Worm (Caenorhabditis elegans) whole organism, mixed stage, embryonic: ENCODE results near the gene C49A9.4.

Experiments
- M03D4.4 ChIP-seq: sonication (generic microtip); optimal IDR thresholded peaks from 2 replicates; lab custom pipeline; 2017; ENCODE audit warnings: mild to moderate bottlenecking, missing genetic modification characterization, missing compliant biosample characterization
- bed-3 ChIP-seq: fragments of 200-800 bp; sonication (Bioruptor generic); optimal IDR thresholded peaks from 3 replicates; lab custom pipeline; 2018; ENCODE audit warnings: mild to moderate bottlenecking, missing genetic modification characterization, moderate library complexity, missing compliant biosample characterization
- ceh-39 ChIP-seq: fragments of 150-350 bp; optimal IDR thresholded peaks from 2 replicates; lab custom pipeline; 2014; ENCODE audit warnings: missing biosample characterization, missing genetic modification characterization
- ceh-43 ChIP-seq: fragments of 200-800 bp; sonication (Bioruptor generic); optimal IDR thresholded peaks from 2 replicates; lab custom pipeline; 2018; ENCODE audit warnings: mild to moderate bottlenecking, missing genetic modification characterization, moderate library complexity, missing compliant biosample characterization
- ces-1 ChIP-seq: fragments of 150-350 bp; optimal IDR thresholded peaks from 2 replicates; lab custom pipeline; 2014; ENCODE audit warnings: missing biosample characterization, missing genetic modification reagents, missing genetic modification characterization
- cnd-1 ChIP-seq: fragments of 200-800 bp; sonication (Bioruptor generic); optimal IDR thresholded peaks from 2 replicates; lab custom pipeline; 2018; ENCODE audit warnings: mild to moderate bottlenecking, missing genetic modification characterization, missing compliant biosample characterization
- drap-1 ChIP-seq: fragments of 200-800 bp; sonication (Bioruptor generic); optimal IDR thresholded peaks from 3 replicates; lab custom pipeline; 2018; ENCODE audit warnings: mild to moderate bottlenecking, missing genetic modification characterization, missing compliant biosample characterization
- elt-1 ChIP-seq: sonication (generic microtip); optimal IDR thresholded peaks from 2 replicates; lab custom pipeline; 2017; ENCODE audit warnings: missing genetic modification characterization, mild to moderate bottlenecking, missing compliant biosample characterization, antibody characterized with exemption, moderate library complexity, borderline replicate concordance; ENCODE audit not compliant: insufficient read depth
- elt-3 ChIP-seq: fragments of 150-350 bp; optimal IDR thresholded peaks from 2 replicates; lab custom pipeline; 2014; ENCODE audit warnings: missing biosample characterization, missing genetic modification characterization
- flh-1 ChIP-seq: fragments of 200-800 bp; sonication (Bioruptor generic); optimal IDR thresholded peaks from 2 replicates; lab custom pipeline; 2018; ENCODE audit warnings: mild to moderate bottlenecking, missing genetic modification characterization, moderate library complexity, missing compliant biosample characterization
- ham-2 ChIP-seq: fragments of 200-800 bp; sonication (Bioruptor generic); optimal IDR thresholded peaks from 2 replicates; lab custom pipeline; 2018; ENCODE audit warnings: mild to moderate bottlenecking, missing genetic modification characterization, missing compliant biosample characterization
- hlh-1 ChIP-seq: fragments of 150-350 bp; optimal IDR thresholded peaks from 2 replicates; lab custom pipeline; 2014; ENCODE audit warnings: missing biosample characterization, missing genetic modification reagents, missing genetic modification characterization
- lin-13 ChIP-seq: fragments of 150-350 bp; optimal IDR thresholded peaks from 2 replicates; lab custom pipeline; 2014; ENCODE audit warnings: missing biosample characterization, missing genetic modification characterization
- lsy-2 ChIP-seq: fragments of 150-350 bp; optimal IDR thresholded peaks from 2 replicates; lab custom pipeline; 2014; ENCODE audit warnings: missing biosample characterization, missing genetic modification characterization
- mab-5 ChIP-seq: fragments of 150-350 bp; optimal IDR thresholded peaks from 2 replicates; lab custom pipeline; 2014; ENCODE audit warnings: missing biosample characterization, missing genetic modification characterization
- mep-1 ChIP-seq: fragments of 150-350 bp; optimal IDR thresholded peaks from 2 replicates; lab custom pipeline; 2017; ENCODE audit warnings: missing biosample characterization, missing genetic modification reagents, missing genetic modification characterization, inconsistent platforms
- mls-2 ChIP-seq: sonication (generic microtip); optimal IDR thresholded peaks from 2 replicates; lab custom pipeline; 2016; ENCODE audit warnings: mild to moderate bottlenecking, missing genetic modification characterization, moderate library complexity, missing compliant biosample characterization
- nhr-12 ChIP-seq: fragments of 150-350 bp; optimal IDR thresholded peaks from 2 replicates; lab custom pipeline; 2014; ENCODE audit warnings: missing biosample characterization, missing genetic modification characterization
- nhr-2 ChIP-seq: fragments of 150-350 bp; optimal IDR thresholded peaks from 2 replicates; lab custom pipeline; 2014; ENCODE audit warnings: missing biosample characterization, missing genetic modification characterization
- nhr-28 ChIP-seq: fragments of 150-350 bp; optimal IDR thresholded peaks from 2 replicates; lab custom pipeline; 2014; ENCODE audit warnings: missing biosample characterization, missing genetic modification characterization
- nhr-76 ChIP-seq: sonication (generic microtip); optimal IDR thresholded peaks from 2 replicates; lab custom pipeline; 2017; ENCODE audit warnings: missing biosample characterization, missing genetic modification characterization
- pha-4 ChIP-seq: fragments of 150-350 bp; optimal IDR thresholded peaks from 2 replicates; lab custom pipeline; 2018; ENCODE audit warnings: missing biosample characterization, missing genetic modification reagents, missing genetic modification characterization
- sem-2 ChIP-seq: fragments of 200-800 bp; sonication (Bioruptor generic); optimal IDR thresholded peaks from 2 replicates; lab custom pipeline; 2018; ENCODE audit warnings: mild to moderate bottlenecking, missing genetic modification characterization, missing compliant biosample characterization
- snpc-4 ChIP-seq: fragments of 150-350 bp; optimal IDR thresholded peaks from 2 replicates; lab custom pipeline; 2014; ENCODE audit warnings: missing biosample characterization, missing genetic modification characterization
- sptf-1 ChIP-seq: sonication (generic microtip); optimal IDR thresholded peaks from 2 replicates; lab custom pipeline; 2017; ENCODE audit warnings: mild to moderate bottlenecking, missing genetic modification characterization, moderate library complexity, missing compliant biosample characterization
- tbx-8 ChIP-seq: fragments of 200-800 bp; sonication (Bioruptor generic); optimal IDR thresholded peaks from 2 replicates; lab custom pipeline; 2018; ENCODE audit warnings: mild to moderate bottlenecking, missing genetic modification characterization, moderate library complexity, missing compliant biosample characterization
- unc-120 ChIP-seq: sonication (generic microtip); optimal IDR thresholded peaks from 2 replicates; lab custom pipeline; 2017; ENCODE audit warnings: missing genetic modification characterization, missing compliant biosample characterization; ENCODE audit not compliant: poor library complexity, severe bottlenecking
- unc-39 ChIP-seq: fragments of 150-350 bp; optimal IDR thresholded peaks from 2 replicates; lab custom pipeline; 2014; ENCODE audit warnings: missing biosample characterization, missing genetic modification characterization
- unc-62 ChIP-seq: fragments of 150-350 bp; optimal IDR thresholded peaks from 2 replicates; lab custom pipeline; 2014; ENCODE audit warnings: missing biosample characterization, missing genetic modification reagents, missing genetic modification characterization
- zip-8 ChIP-seq: fragments of 150-350 bp; optimal IDR thresholded peaks from 2 replicates; lab custom pipeline; 2014; ENCODE audit warnings: missing biosample characterization, missing genetic modification characterization
- ztf-11 ChIP-seq: fragments of 150-350 bp; optimal IDR thresholded peaks from 2 replicates; lab custom pipeline; 2014; ENCODE audit warnings: missing biosample characterization, missing genetic modification characterization

The C49A9.4 gene

DNA sequence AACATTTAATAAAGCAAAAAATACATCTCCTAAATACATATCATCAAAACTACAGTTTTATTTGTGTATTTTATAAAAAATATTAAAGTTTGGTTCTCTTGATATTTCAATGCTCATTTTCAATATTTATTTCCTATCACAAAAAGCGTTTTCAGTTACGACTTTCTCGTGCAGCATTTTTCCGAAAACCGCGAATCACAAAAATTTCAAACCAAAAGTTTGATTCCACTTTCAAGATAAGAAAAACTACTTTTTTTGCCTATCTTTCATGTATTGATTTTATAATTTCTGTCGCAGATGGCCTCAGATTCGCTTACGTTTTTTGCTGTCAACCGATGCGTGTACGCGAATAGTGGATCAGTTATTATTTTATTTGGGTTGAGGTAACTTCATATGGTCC lies at the start of gene C49A9.4:
Gene C49A9.4, plus strand, starts transcription at position 265 of the 400 bp plus-strand sequence.
- TF ChIP-seq nhr-76 (tag; lab: Kevin White, UChicago), result no peak
- no peak for TF ChIP-seq bed-3 (GFP tag; lab: Kevin White, UChicago)
- TF ChIP-seq unc-62 (GFP tag; lab: Kevin White, UChicago), result no peak
- TF ChIP-seq drap-1 (GFP tag; lab: Kevin White, UChicago), result no peak
- no peak for TF ChIP-seq ham-2 (GFP tag; lab: Kevin White, UChicago)
- TF ChIP-seq nhr-12 (tag; lab: Kevin White, UChicago), result no peak
- no peak for TF ChIP-seq flh-1 (GFP tag; lab: Kevin White, UChicago)
- no peak for TF ChIP-seq unc-39 (tag; lab: Kevin White, UChicago)
- TF ChIP-seq lin-13 (tag; lab: Kevin White, UChicago), result no peak
- no peak for TF ChIP-seq nhr-2 (tag; lab: Kevin White, UChicago)
- TF ChIP-seq ces-1 (GFP tag; lab: Kevin White, UChicago), result no peak
- no peak for TF ChIP-seq tbx-8
- TF ChIP-seq pha-4 (tag; lab: Kevin White, UChicago), result no peak
- TF ChIP-seq nhr-28 (tag; lab: Kevin White, UChicago), result no peak
- TF ChIP-seq ceh-39 (tag; lab: Kevin White, UChicago), result no peak
- no peak for TF ChIP-seq mep-1
- TF ChIP-seq elt-3 (tag; lab: Kevin White, UChicago), result no peak
- no peak for TF ChIP-seq sem-2 (GFP tag; lab: Kevin White, UChicago)
- no peak for TF ChIP-seq elt-1 (tag; lab: Kevin White, UChicago)

DNA sequence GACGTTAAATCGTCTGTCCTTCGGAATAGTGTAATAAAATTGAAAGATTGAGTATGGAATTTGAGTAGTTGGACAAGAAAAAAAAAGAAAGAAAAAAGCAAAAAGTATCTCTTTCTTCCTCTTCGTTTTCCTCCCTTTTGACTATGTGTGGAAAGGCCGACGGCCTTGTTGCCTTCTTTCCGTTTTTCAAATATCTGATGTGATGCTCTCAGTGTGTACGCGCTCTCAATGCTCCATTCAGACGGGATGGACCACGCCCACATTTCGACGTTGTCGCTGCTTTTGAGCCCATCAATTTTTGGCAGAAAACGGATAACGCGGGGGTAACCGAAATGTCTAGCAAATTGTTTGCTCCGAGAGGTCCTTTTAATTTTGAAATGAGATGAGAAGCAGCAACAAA lies 46.5 kb upstream of the C49A9.4 start:
- TF ChIP-seq ces-1 (GFP tag; lab: Kevin White, UChicago) (peak; percentile 12), nhr-76 (tag; lab: Kevin White, UChicago) (no peak)

DNA sequence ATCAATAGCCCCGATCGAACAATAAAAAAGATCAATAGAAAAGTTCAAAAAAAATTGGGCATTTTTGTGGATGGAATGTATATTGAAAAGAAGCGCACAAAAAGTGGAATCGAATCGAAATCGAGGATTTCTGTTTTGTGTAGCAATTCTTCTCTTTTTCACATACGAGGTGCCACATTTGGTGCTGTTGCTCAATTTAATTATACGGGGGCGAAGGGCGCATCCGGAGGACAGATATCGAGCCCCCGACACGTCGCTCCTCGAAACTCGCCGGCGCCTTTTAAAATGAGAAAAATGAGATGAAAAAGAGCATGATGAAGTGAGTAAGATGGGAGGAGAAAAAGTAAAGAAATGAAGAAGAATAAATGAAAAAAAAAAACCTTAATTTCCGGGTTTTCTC lies 42.1 kb upstream of the C49A9.4 start:
- no peak for TF ChIP-seq ceh-43 (GFP tag; lab: Kevin White, UChicago)
- peak; percentile 75 for TF ChIP-seq ces-1 (GFP tag; lab: Kevin White, UChicago)

DNA sequence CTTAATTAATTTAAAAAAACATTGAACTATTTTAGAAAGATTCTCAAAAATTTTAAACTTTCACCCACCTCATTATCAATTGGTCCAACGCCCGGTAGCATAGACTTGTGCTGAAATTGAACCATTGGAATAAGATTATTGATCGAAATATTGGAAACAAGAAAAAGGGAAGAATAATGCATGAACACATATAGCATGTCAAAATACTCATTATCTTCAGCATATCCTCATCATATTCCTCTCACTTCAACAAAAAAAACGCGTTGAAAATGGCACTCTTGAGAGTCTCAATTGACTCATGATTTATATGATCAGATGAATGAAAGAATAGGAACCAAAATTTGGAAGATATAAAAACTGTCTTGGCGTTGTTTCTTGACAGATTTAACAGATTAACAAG lies 35.7 kb upstream of the C49A9.4 start, which contains the start of gene unc-77:
Gene unc-77, minus strand, starts transcription at position 101 of the 400 bp plus-strand sequence.
- TF ChIP-seq sptf-1 (tag; lab: Kevin White, UChicago), result no peak
- no peak for TF ChIP-seq mep-1
- no peak for TF ChIP-seq hlh-1 (tag; lab: Kevin White, UChicago)

DNA sequence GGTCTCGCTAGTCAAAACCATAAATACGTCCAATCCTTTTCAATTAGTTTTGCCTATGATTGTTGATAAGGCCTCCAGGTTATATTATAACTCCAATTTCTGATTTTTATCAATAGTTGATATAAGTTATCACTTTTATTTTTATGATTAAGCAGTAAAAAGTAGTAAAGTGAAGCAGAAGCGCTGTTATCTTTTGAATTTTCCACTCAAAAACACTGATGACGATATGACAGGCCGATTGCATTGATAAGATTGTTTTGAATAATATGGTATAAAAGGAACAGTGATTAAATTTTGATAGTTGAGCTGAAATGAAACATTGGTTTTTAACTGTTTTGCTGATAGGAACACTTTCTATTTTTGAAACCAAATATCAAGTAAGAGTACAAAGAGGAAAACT lies 33.9 kb upstream of the C49A9.4 start, which contains the start of gene asp-9:
Gene asp-9, plus strand, starts transcription at position 312 of the 400 bp plus-strand sequence.
- TF ChIP-seq nhr-2 (tag; lab: Kevin White, UChicago) (no peak), M03D4.4 (tag; lab: Kevin White, UChicago) (no peak), drap-1 (GFP tag; lab: Kevin White, UChicago) (no peak), unc-62 (GFP tag; lab: Kevin White, UChicago) (no peak), lin-13 (tag; lab: Kevin White, UChicago) (no peak), nhr-28 (tag; lab: Kevin White, UChicago) (no peak), lsy-2 (tag; lab: Kevin White, UChicago) (no peak), hlh-1 (tag; lab: Kevin White, UChicago) (no peak), flh-1 (GFP tag; lab: Kevin White, UChicago) (no peak), mep-1 (no peak), ceh-43 (GFP tag; lab: Kevin White, UChicago) (no peak), mls-2 (tag; lab: Kevin White, UChicago) (no peak)

DNA sequence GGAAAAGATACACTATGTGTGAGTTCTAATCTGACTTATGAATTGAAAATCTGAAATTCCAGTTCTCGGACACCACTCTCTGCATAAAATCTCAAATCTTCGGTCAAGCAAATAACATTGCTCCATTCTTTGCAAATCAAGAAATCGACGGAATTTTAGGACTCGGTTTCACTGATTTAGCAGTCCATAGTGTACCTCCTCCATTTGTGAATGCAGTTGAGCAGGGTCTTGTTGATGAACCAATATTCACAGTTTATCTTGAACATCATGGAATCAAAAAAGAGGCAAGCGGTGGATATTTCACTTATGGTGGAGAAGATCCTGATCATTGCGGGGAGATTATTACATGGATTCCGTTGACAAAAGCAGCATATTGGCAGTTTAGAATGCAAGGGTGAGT lies 32.3 kb upstream of the C49A9.4 start:
- TF ChIP-seq flh-1 (GFP tag; lab: Kevin White, UChicago), result no peak
- TF ChIP-seq lsy-2 (tag; lab: Kevin White, UChicago), result no peak
- no peak for TF ChIP-seq pha-4 (tag; lab: Kevin White, UChicago)
- TF ChIP-seq sem-2 (GFP tag; lab: Kevin White, UChicago), result no peak
- TF ChIP-seq unc-39 (tag; lab: Kevin White, UChicago), result no peak
- no peak for TF ChIP-seq ztf-11
- no peak for TF ChIP-seq elt-3 (tag; lab: Kevin White, UChicago)
- TF ChIP-seq mab-5 (tag; lab: Kevin White, UChicago), result no peak
- TF ChIP-seq mep-1, result no peak
- no peak for TF ChIP-seq zip-8 (tag; lab: Kevin White, UChicago)
- no peak for TF ChIP-seq cnd-1
- TF ChIP-seq unc-120, result no peak
- no peak for TF ChIP-seq bed-3 (GFP tag; lab: Kevin White, UChicago)
- TF ChIP-seq ces-1 (GFP tag; lab: Kevin White, UChicago), result no peak
- TF ChIP-seq drap-1 (GFP tag; lab: Kevin White, UChicago), result no peak
- TF ChIP-seq snpc-4 (tag; lab: Kevin White, UChicago), result no peak
- no peak for TF ChIP-seq elt-1 (tag; lab: Kevin White, UChicago)
- no peak for TF ChIP-seq nhr-76 (tag; lab: Kevin White, UChicago)
